Worm (Caenorhabditis elegans) whole organism, L3 larva: ENCODE measurements around the gene C54E10.11.

Source experiments
- R02D3.7 ChIP-seq: fragments of 150-350 bp; optimal IDR thresholded peaks from 2 replicates; lab custom pipeline; 2014; ENCODE audit warnings: missing biosample characterization, missing genetic modification characterization
- ZK546.5 ChIP-seq: sonication (generic microtip); optimal IDR thresholded peaks from 2 replicates; lab custom pipeline; 2017; ENCODE audit warnings: missing biosample characterization, missing genetic modification characterization
- aly-2 ChIP-seq: fragments of 150-350 bp; optimal IDR thresholded peaks from 2 replicates; lab custom pipeline; 2014; ENCODE audit warnings: missing biosample characterization, missing genetic modification characterization
- ama-1 ChIP-seq: fragments of 150-350 bp; optimal IDR thresholded peaks from 2 replicates; lab custom pipeline; 2018
- ceh-16 ChIP-seq: sonication (generic microtip); optimal IDR thresholded peaks from 2 replicates; lab custom pipeline; 2017; ENCODE audit warnings: missing biosample characterization, missing genetic modification characterization
- ceh-28 ChIP-seq: fragments of 150-350 bp; optimal IDR thresholded peaks from 2 replicates; lab custom pipeline; 2014; ENCODE audit warnings: missing biosample characterization, missing genetic modification reagents, missing genetic modification characterization
- ceh-82 ChIP-seq: fragments of 150-350 bp; optimal IDR thresholded peaks from 2 replicates; lab custom pipeline; 2014; ENCODE audit warnings: missing biosample characterization, missing genetic modification characterization
- ceh-9 ChIP-seq: sonication (generic microtip); optimal IDR thresholded peaks from 2 replicates; lab custom pipeline; 2018; ENCODE audit warnings: missing biosample characterization, missing genetic modification characterization
- egl-27 ChIP-seq: sonication (generic microtip); optimal IDR thresholded peaks from 4 replicates; lab custom pipeline; 2017; ENCODE audit warnings: missing biosample characterization, missing genetic modification reagents, missing genetic modification characterization
- elt-1 ChIP-seq: fragments of 150-350 bp; optimal IDR thresholded peaks from 2 replicates; lab custom pipeline; 2014; ENCODE audit warnings: missing biosample characterization, missing genetic modification characterization
- elt-2 ChIP-seq: sonication (generic microtip); optimal IDR thresholded peaks from 2 replicates; lab custom pipeline; 2016; ENCODE audit warnings: missing genetic modification reagents, mild to moderate bottlenecking, missing genetic modification characterization, missing compliant biosample characterization
- elt-3 ChIP-seq, 3 experiments: fragments of 150-350 bp in 1 of 3; sonication (generic microtip) in 2 of 3; optimal IDR thresholded peaks; 2 replicates in 2 of 3; 4 replicates in 1 of 3; lab custom pipeline; 2014 to 2017; ENCODE audit warnings: missing biosample characterization in 3 of 3, missing genetic modification characterization in 3 of 3
- eor-1 ChIP-seq, 2 experiments: fragments of 150-350 bp; optimal IDR thresholded peaks; 2 replicates each; lab custom pipeline; 2014 to 2018; ENCODE audit warnings: missing biosample characterization in 2 of 2, missing genetic modification characterization in 2 of 2
- fkh-10 ChIP-seq: sonication (generic microtip); optimal IDR thresholded peaks from 2 replicates; lab custom pipeline; 2017; ENCODE audit warnings: missing biosample characterization, missing genetic modification reagents, missing genetic modification characterization
- fkh-2 ChIP-seq: fragments of 150-350 bp; optimal IDR thresholded peaks from 2 replicates; lab custom pipeline; 2014; ENCODE audit warnings: missing biosample characterization, missing genetic modification reagents, missing genetic modification characterization
- fos-1 ChIP-seq: fragments of 150-350 bp; optimal IDR thresholded peaks from 2 replicates; lab custom pipeline; 2014; ENCODE audit warnings: missing biosample characterization, missing genetic modification characterization
- hmg-11 ChIP-seq: sonication (generic microtip); optimal IDR thresholded peaks from 2 replicates; lab custom pipeline; 2016; ENCODE audit warnings: missing genetic modification characterization, missing compliant biosample characterization
- jun-1 ChIP-seq: fragments of 150-350 bp; optimal IDR thresholded peaks from 2 replicates; lab custom pipeline; 2014; ENCODE audit warnings: missing biosample characterization, missing genetic modification reagents, missing genetic modification characterization
- lin-39 ChIP-seq: fragments of 150-350 bp; optimal IDR thresholded peaks from 2 replicates; lab custom pipeline; 2018; ENCODE audit warnings: missing biosample characterization, missing genetic modification reagents, missing genetic modification characterization
- lsy-12 ChIP-seq: sonication (generic microtip); optimal IDR thresholded peaks from 2 replicates; lab custom pipeline; 2016; ENCODE audit warnings: mild to moderate bottlenecking, missing genetic modification characterization, missing compliant biosample characterization
- mdl-1 ChIP-seq: fragments of 150-350 bp; optimal IDR thresholded peaks from 2 replicates; lab custom pipeline; 2014; ENCODE audit warnings: missing biosample characterization, missing genetic modification characterization
- mml-1 ChIP-seq: fragments of 150-350 bp; sonication (generic microtip); optimal IDR thresholded peaks from 3 replicates; lab custom pipeline; 2014; ENCODE audit warnings: missing biosample characterization, missing genetic modification characterization
- nhr-11 ChIP-seq: fragments of 150-350 bp; optimal IDR thresholded peaks from 2 replicates; lab custom pipeline; 2014; ENCODE audit warnings: missing biosample characterization, missing genetic modification characterization
- nhr-12 ChIP-seq: fragments of 150-350 bp; optimal IDR thresholded peaks from 2 replicates; lab custom pipeline; 2014; ENCODE audit warnings: missing biosample characterization, missing genetic modification characterization
- nhr-237 ChIP-seq: fragments of 150-350 bp; optimal IDR thresholded peaks from 2 replicates; lab custom pipeline; 2014; ENCODE audit warnings: missing biosample characterization, missing genetic modification characterization
- nhr-25 ChIP-seq: sonication (generic microtip); optimal IDR thresholded peaks from 2 replicates; lab custom pipeline; 2017; ENCODE audit warnings: missing biosample characterization, missing genetic modification characterization
- nhr-43 ChIP-seq: sonication (generic microtip); optimal IDR thresholded peaks from 2 replicates; lab custom pipeline; 2016; ENCODE audit warnings: mild to moderate bottlenecking, missing genetic modification characterization, missing compliant biosample characterization; ENCODE audit not compliant: poor library complexity, severe bottlenecking
- nhr-76 ChIP-seq: fragments of 150-350 bp; sonication (generic microtip); optimal IDR thresholded peaks from 5 replicates; lab custom pipeline; 2014; ENCODE audit warnings: missing biosample characterization, missing genetic modification characterization
- nhr-77 ChIP-seq: fragments of 150-350 bp; optimal IDR thresholded peaks from 2 replicates; lab custom pipeline; 2014; ENCODE audit warnings: missing biosample characterization, missing genetic modification characterization
- pqm-1 ChIP-seq: fragments of 150-350 bp; optimal IDR thresholded peaks from 2 replicates; lab custom pipeline; 2017; ENCODE audit warnings: missing biosample characterization, missing genetic modification characterization, inconsistent platforms
- sea-2 ChIP-seq: fragments of 150-350 bp; sonication (generic microtip); optimal IDR thresholded peaks from 4 replicates; lab custom pipeline; 2014; ENCODE audit warnings: missing biosample characterization, missing genetic modification reagents, missing genetic modification characterization
- snpc-4 ChIP-seq: fragments of 150-350 bp; optimal IDR thresholded peaks from 2 replicates; lab custom pipeline; 2014; ENCODE audit warnings: missing biosample characterization, missing genetic modification characterization
- tbx-2 ChIP-seq: sonication (generic microtip); optimal IDR thresholded peaks from 2 replicates; lab custom pipeline; 2016; ENCODE audit warnings: mild to moderate bottlenecking, missing genetic modification characterization, missing compliant biosample characterization
- unc-39 ChIP-seq: sonication (generic microtip); optimal IDR thresholded peaks from 4 replicates; lab custom pipeline; 2017; ENCODE audit warnings: missing biosample characterization, missing genetic modification characterization
- unc-62 ChIP-seq: fragments of 150-350 bp; sonication (generic microtip); optimal IDR thresholded peaks from 4 replicates; lab custom pipeline; 2014; ENCODE audit warnings: missing biosample characterization, missing genetic modification reagents, missing genetic modification characterization
- zag-1 ChIP-seq: fragments of 150-350 bp; optimal IDR thresholded peaks from 2 replicates; lab custom pipeline; 2014; ENCODE audit warnings: missing biosample characterization, missing genetic modification characterization
- ztf-11 ChIP-seq: fragments of 150-350 bp; optimal IDR thresholded peaks from 2 replicates; lab custom pipeline; 2014; ENCODE audit warnings: missing biosample characterization, missing genetic modification characterization

The C54E10.11 gene

ce11 chrV:18802077-18802476 lies at the start of gene C54E10.11:
Gene C54E10.11 (minus strand): TSS chrV:18802177.
- TF ChIP-seq fkh-2 (tag; lab: Kevin White, UChicago) (no peak), ceh-28 (tag; lab: Kevin White, UChicago) (no peak), eor-1 (tag; optimal IDR thresholded peaks at IDR 0.05; lab: Kevin White, UChicago) (no peak), ceh-16 (no peak)
- TF ChIP-seq, all 47 proteins: peak for 0

ce11 chrV:18848578-18848977 lies 46.6 kb upstream of the C54E10.11 start:
- TF ChIP-seq eor-1 (tag; optimal IDR thresholded peaks at IDR 0.05; lab: Kevin White, UChicago) (no peak), unc-39 (tag; lab: Kevin White, UChicago) (no peak), fkh-2 (tag; lab: Kevin White, UChicago) (no peak), sea-2 (GFP tag; lab: Kevin White, UChicago) (no peak), tbx-2 (tag; lab: Kevin White, UChicago) (no peak), ztf-11 (tag; lab: Kevin White, UChicago) (no peak), fos-1 (no peak), hmg-11 (tag; lab: Kevin White, UChicago) (no peak), ceh-16 (no peak), egl-27 (tag; lab: Kevin White, UChicago) (no peak), nhr-25 (tag; lab: Kevin White, UChicago) (no peak), R02D3.7 (no peak), elt-1 (no peak), ceh-82 (tag; lab: Kevin White, UChicago) (no peak), elt-3 (tag; optimal IDR thresholded peaks at IDR 0.05; lab: Kevin White, UChicago) (no peak), lin-39 (no peak), nhr-76 (tag; lab: Kevin White, UChicago) (no peak), nhr-43 (tag; lab: Kevin White, UChicago) (no peak), nhr-12 (no peak), ceh-9 (tag; lab: Kevin White, UChicago) (no peak)

- TF ChIP-seq fkh-2 (tag; lab: Kevin White, UChicago), result no peak
- no peak for TF ChIP-seq ZK546.5 (tag; lab: Kevin White, UChicago)
- no peak for TF ChIP-seq ceh-82 (tag; lab: Kevin White, UChicago)
- no peak for TF ChIP-seq sea-2 (GFP tag; lab: Kevin White, UChicago)
- TF ChIP-seq nhr-237 (tag; lab: Kevin White, UChicago), result no peak
- no peak for TF ChIP-seq elt-2 (tag; lab: Kevin White, UChicago)
- no peak for TF ChIP-seq nhr-76 (tag; lab: Kevin White, UChicago)
- no peak for TF ChIP-seq hmg-11 (tag; lab: Kevin White, UChicago)
- no peak for TF ChIP-seq unc-62
- TF ChIP-seq zag-1 (tag; lab: Kevin White, UChicago), result no peak
- TF ChIP-seq mml-1 (tag; lab: Kevin White, UChicago), result no peak
- no peak for TF ChIP-seq fos-1
- TF ChIP-seq ama-1 (lab: Kevin White, UChicago), result no peak
- TF ChIP-seq mdl-1 (tag; lab: Kevin White, UChicago), result no peak
- no peak for TF ChIP-seq ceh-28 (tag; lab: Kevin White, UChicago)
- TF ChIP-seq nhr-25 (tag; lab: Kevin White, UChicago), result no peak
- no peak for TF ChIP-seq nhr-77 (tag; lab: Kevin White, UChicago)
- no peak for TF ChIP-seq nhr-43 (tag; lab: Kevin White, UChicago)
Measured at ce11 chrV:18846480-18846879, 44.5 kb upstream of the C54E10.11 start, which contains the start of gene nhr-230. Gene nhr-230 (plus strand): TSS chrV:18846780.

- TF ChIP-seq R02D3.7 (no peak), hmg-11 (tag; lab: Kevin White, UChicago) (no peak), ZK546.5 (tag; lab: Kevin White, UChicago) (no peak), nhr-25 (tag; lab: Kevin White, UChicago) (no peak), nhr-11 (tag; lab: Kevin White, UChicago) (no peak), aly-2 (tag; lab: Kevin White, UChicago) (no peak), eor-1 (tag; optimal IDR thresholded peaks at IDR 0.05; lab: Kevin White, UChicago) (no peak), nhr-237 (tag; lab: Kevin White, UChicago) (no peak), lsy-12 (no peak), fkh-2 (tag; lab: Kevin White, UChicago) (no peak), fkh-10 (GFP tag; lab: Kevin White, UChicago) (no peak), unc-39 (tag; lab: Kevin White, UChicago) (no peak), snpc-4 (no peak), jun-1 (tag; lab: Kevin White, UChicago) (no peak), pqm-1 (tag; lab: Kevin White, UChicago) (no peak)
- TF ChIP-seq, all 47 proteins: peak for 0
Measured at ce11 chrV:18842468-18842867, 40.5 kb upstream of the C54E10.11 start.
